Worm (Caenorhabditis elegans): ENCODE data around the gene apn-1.

The apn-1 gene

ce11 chrII:8075324-8075810, 28.0 kb downstream of the apn-1 start, which contains the start of gene K02C4.2:
Gene K02C4.2 (plus strand): TSS chrII:8075760.
- TF ChIP-seq ref-1 (GFP tag; conservative IDR thresholded peaks at IDR 0.05) (peak; percentile 68), cog-1 (tag; optimal IDR thresholded peaks at IDR 0.05) (peak; percentile 47), klf-2 (GFP tag; conservative IDR thresholded peaks at IDR 0.05) (peak; percentile 44; the same call in 1 of the 2 replicates), ztf-23 (GFP tag; IDR thresholded peaks at IDR 0.05) (peak; percentile 60; the same call in 1 of the 2 replicates), med-1 (GFP tag; optimal IDR thresholded peaks at IDR 0.05; ENCODE audit: insufficient read depth) (peak; percentile 44), flt-1 (GFP tag; IDR thresholded peaks at IDR 0.05) (peak; percentile 93), T22C8.4 (GFP tag; IDR thresholded peaks at IDR 0.05) (peak; percentile 71), ztf-29 (GFP tag; IDR thresholded peaks at IDR 0.05) (peak; percentile 80), tab-1 (GFP tag; IDR thresholded peaks at IDR 0.05) (peak; percentile 84)

DNA sequence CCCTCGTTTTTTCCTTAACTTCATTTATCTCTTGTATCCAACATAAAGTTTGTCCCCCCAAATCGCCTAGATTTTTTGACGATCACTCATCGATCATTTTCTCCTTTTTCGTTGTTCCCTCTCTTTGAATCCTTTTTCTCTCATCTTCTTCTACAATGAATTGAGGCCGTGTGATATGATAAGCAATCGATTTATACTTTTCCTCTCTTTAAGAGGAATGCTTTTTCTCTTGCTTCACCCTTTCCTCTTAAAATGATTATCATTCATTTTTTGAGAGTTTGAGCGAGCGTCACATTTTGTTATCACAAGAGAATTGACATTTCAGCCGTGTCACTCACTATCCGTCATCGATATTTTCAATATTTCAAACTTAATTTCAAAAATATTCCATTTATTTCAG, 30.7 kb downstream of the apn-1 start, which contains the start of gene K02C4.5:
Gene K02C4.5, plus strand, starts transcription at position 395 of the 400 bp plus-strand sequence.
- TF ChIP-seq klf-2 (GFP tag; conservative IDR thresholded peaks at IDR 0.05) (no peak), tab-1 (GFP tag; IDR thresholded peaks at IDR 0.05) (no peak), med-1 (GFP tag; optimal IDR thresholded peaks at IDR 0.05; ENCODE audit: insufficient read depth) (no peak), flt-1 (GFP tag; IDR thresholded peaks at IDR 0.05) (no peak), cog-1 (tag; optimal IDR thresholded peaks at IDR 0.05) (no peak), ztf-23 (GFP tag; IDR thresholded peaks at IDR 0.05) (no peak), T22C8.4 (GFP tag; IDR thresholded peaks at IDR 0.05) (no peak), ztf-29 (GFP tag; IDR thresholded peaks at IDR 0.05) (no peak), ref-1 (GFP tag; conservative IDR thresholded peaks at IDR 0.05) (no peak)

DNA sequence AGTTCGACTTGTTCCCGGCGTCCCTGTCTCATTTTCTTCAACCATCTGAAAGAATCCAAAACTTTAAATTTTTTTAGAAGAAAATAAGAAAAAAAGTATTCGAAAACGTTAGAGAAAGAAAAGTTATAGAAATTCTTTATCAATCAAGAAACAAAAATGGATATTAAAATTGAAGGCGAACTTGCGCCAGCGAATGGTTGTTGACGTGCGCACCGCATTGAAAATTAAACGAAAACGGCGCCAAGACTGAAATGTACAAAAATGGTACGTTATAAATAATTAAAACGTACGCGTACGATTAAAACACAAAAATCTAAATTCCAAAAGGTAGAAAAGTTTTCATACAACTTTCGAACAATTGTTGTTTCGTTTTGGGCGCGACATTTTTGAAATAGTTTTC, 39.4 kb downstream of the apn-1 start, which contains the start of gene K02C4.3:
Gene K02C4.3, minus strand, starts transcription at position 51 of the 400 bp plus-strand sequence.
- TF ChIP-seq ztf-29 (GFP tag; IDR thresholded peaks at IDR 0.05) (no peak), T22C8.4 (GFP tag; IDR thresholded peaks at IDR 0.05) (no peak), med-1 (GFP tag; optimal IDR thresholded peaks at IDR 0.05; ENCODE audit: insufficient read depth) (no peak)

DNA sequence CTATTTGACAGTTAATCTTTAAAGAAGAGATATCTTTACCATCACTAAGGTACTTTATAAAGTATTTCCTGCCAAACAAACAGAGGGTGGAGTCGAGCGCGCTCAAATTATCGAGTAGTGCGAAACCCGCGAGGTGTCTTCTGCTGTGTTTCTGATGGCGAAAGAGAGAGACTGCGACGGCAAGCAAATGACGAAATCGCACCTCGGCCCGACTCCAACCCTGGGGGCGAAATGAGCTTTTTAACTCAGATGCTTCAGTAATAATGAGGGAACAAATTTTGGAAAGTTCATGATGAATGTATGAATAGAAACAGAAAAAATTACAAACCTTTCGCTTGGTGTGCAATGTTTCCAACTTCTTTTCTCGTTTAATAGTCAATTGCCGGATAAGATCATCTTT, 44.2 kb downstream of the apn-1 start:
- no peak for TF ChIP-seq ztf-23 (GFP tag; IDR thresholded peaks at IDR 0.05)
- TF ChIP-seq T22C8.4 (GFP tag; IDR thresholded peaks at IDR 0.05), result no peak
- TF ChIP-seq med-1 (GFP tag; optimal IDR thresholded peaks at IDR 0.05; ENCODE audit: insufficient read depth), result no peak
- no peak for TF ChIP-seq ref-1 (GFP tag; conservative IDR thresholded peaks at IDR 0.05)
- no peak for TF ChIP-seq flt-1 (GFP tag; IDR thresholded peaks at IDR 0.05)
- TF ChIP-seq tab-1 (GFP tag; IDR thresholded peaks at IDR 0.05), result no peak
- no peak for TF ChIP-seq klf-2 (GFP tag; conservative IDR thresholded peaks at IDR 0.05)
- no peak for TF ChIP-seq cog-1 (tag; optimal IDR thresholded peaks at IDR 0.05)
- no peak for TF ChIP-seq ztf-29 (GFP tag; IDR thresholded peaks at IDR 0.05)

ce11 chrII:8092537-8092936, 45.2 kb downstream of the apn-1 start, which contains the start of gene ltd-1:
Gene ltd-1 (minus strand): TSS chrII:8092754.
- TF ChIP-seq ztf-29 (GFP tag; IDR thresholded peaks at IDR 0.05) (no peak), tab-1 (GFP tag; IDR thresholded peaks at IDR 0.05) (no peak), cog-1 (tag; optimal IDR thresholded peaks at IDR 0.05) (no peak)

DNA sequence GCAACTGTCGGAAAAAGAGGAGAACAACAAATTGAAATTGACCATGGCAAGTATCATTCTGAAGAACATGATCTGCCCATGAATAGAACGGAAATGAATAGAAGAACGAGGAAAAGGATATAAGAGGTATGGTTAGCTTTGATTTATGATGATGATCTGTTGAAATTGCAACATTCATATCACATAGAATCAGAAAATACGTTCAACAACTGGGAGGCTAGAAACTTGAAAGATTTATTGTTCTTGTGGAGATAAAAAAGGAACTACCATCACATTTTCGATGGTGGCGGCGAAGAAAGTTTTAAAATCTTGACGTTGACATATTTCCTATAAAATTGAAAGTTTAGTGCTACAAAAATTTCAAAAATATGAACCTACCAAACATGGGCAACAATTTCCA, 45.9 kb downstream of the apn-1 start:
- TF ChIP-seq flt-1 (GFP tag; IDR thresholded peaks at IDR 0.05) (no peak), T22C8.4 (GFP tag; IDR thresholded peaks at IDR 0.05) (no peak)

DNA sequence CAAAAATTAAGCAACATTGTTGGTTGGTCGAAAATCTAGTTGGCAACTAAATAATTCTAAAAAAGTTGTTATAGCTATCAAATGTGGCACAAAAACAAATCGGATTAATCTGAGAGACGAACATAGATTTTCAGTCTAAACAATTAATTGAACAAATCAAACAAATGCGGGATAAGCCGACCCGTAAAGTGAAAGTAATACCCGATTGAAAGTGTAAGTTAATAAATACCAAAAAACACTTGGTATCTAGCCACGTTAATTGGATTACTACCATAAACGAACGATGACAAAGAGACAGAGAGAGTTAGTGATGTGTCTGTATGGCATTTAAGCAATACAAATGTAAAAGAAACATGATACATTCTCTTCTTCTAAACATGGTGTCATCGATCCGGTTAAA, 46.5 kb downstream of the apn-1 start:
- TF ChIP-seq ref-1 (GFP tag; conservative IDR thresholded peaks at IDR 0.05), result no peak
- TF ChIP-seq flt-1 (GFP tag; IDR thresholded peaks at IDR 0.05), result no peak
- no peak for TF ChIP-seq ztf-29 (GFP tag; IDR thresholded peaks at IDR 0.05)
- TF ChIP-seq med-1 (GFP tag; optimal IDR thresholded peaks at IDR 0.05; ENCODE audit: insufficient read depth), result no peak
- no peak for TF ChIP-seq klf-2 (GFP tag; conservative IDR thresholded peaks at IDR 0.05)
- no peak for TF ChIP-seq cog-1 (tag; optimal IDR thresholded peaks at IDR 0.05)
- TF ChIP-seq ztf-23 (GFP tag; IDR thresholded peaks at IDR 0.05), result no peak
- no peak for TF ChIP-seq T22C8.4 (GFP tag; IDR thresholded peaks at IDR 0.05)
- TF ChIP-seq tab-1 (GFP tag; IDR thresholded peaks at IDR 0.05), result no peak
